Worm (Caenorhabditis elegans) whole organism, midembryonic: ENCODE data around the gene srbc-31.

Experiments
- flt-1 ChIP-seq: fragments of 200-800 bp; sonication (Bioruptor generic); IDR thresholded peaks from 2 replicates; pipeline ENCODE4 v1.3.6; 2022; ENCODE audit warnings: missing genetic modification characterization, missing compliant biosample characterization
- klf-2 ChIP-seq: fragments of 200-800 bp; sonication (Bioruptor generic); conservative IDR thresholded peaks from 2 replicates; pipeline ENCODE4 v1.3.6; 2022; ENCODE audit warnings: missing genetic modification reagents, missing genetic modification characterization, missing compliant biosample characterization
- tab-1 ChIP-seq: fragments of 200-800 bp; sonication (Bioruptor generic); IDR thresholded peaks from 2 replicates; pipeline ENCODE4 v1.3.6; 2022; ENCODE audit warnings: missing genetic modification characterization, missing compliant biosample characterization

- no peak for TF ChIP-seq klf-2 (GFP tag; lab: Robert Waterston, UW)
- no peak for TF ChIP-seq flt-1 (GFP tag; lab: Robert Waterston, UW)
- no peak for TF ChIP-seq tab-1 (GFP tag; lab: Robert Waterston, UW)
Observed at ce11 chrV:3428697-3429096, 48.7 kb downstream of the srbc-31 start, which contains the start of gene srab-20.
